Fruit fly (Drosophila melanogaster) whole organism, adult: ENCODE results near the gene CG8675.

Experiments used
- CG11617 ChIP-seq: fragments of 200-800 bp; sonication (Bioruptor generic); optimal IDR thresholded peaks from 2 replicates; lab custom pipeline; 2017; ENCODE audit warnings: mild to moderate bottlenecking, missing biosample characterization, missing genetic modification reagents, missing genetic modification characterization
- CG14711 ChIP-seq: fragments of 200-800 bp; sonication (Bioruptor generic); optimal IDR thresholded peaks from 2 replicates; lab custom pipeline; 2018; ENCODE audit warnings: missing biosample characterization, mild to moderate bottlenecking, missing genetic modification characterization, moderate library complexity
- CG33017 ChIP-seq: fragments of 200-800 bp; sonication (Bioruptor generic); optimal IDR thresholded peaks from 2 replicates; lab custom pipeline; 2018; ENCODE audit warnings: missing biosample characterization, mild to moderate bottlenecking, missing genetic modification characterization, moderate library complexity
- CG7045 ChIP-seq: fragments of 200-800 bp; sonication (Bioruptor generic); optimal IDR thresholded peaks from 2 replicates; lab custom pipeline; 2017; ENCODE audit warnings: missing biosample characterization, mild to moderate bottlenecking, missing genetic modification characterization
- Clk ChIP-seq: fragments of 200-800 bp; sonication (Bioruptor generic); optimal IDR thresholded peaks from 2 replicates; lab custom pipeline; 2017; ENCODE audit warnings: missing biosample characterization, missing genetic modification characterization
- Crg-1 ChIP-seq: fragments of 200-800 bp; sonication (Bioruptor generic); optimal IDR thresholded peaks from 2 replicates; lab custom pipeline; 2016; ENCODE audit warnings: missing biosample characterization, missing genetic modification characterization
- Hr96 ChIP-seq: fragments of 200-800 bp; sonication (Bioruptor generic); optimal IDR thresholded peaks from 2 replicates; lab custom pipeline; 2016; ENCODE audit warnings: missing biosample characterization, missing genetic modification characterization
- pad ChIP-seq: fragments of 200-800 bp; sonication (Bioruptor generic); optimal IDR thresholded peaks from 3 replicates; lab custom pipeline; 2017; ENCODE audit warnings: missing biosample characterization, missing genetic modification characterization, mild to moderate bottlenecking, moderate library complexity, missing genetic modification reagents

- no peak for TF ChIP-seq CG7045 (GFP tag; lab: Kevin White, UChicago)
- no peak for TF ChIP-seq Hr96 (GFP tag; lab: Kevin White, UChicago)
- no peak for TF ChIP-seq Crg-1 (GFP tag; lab: Kevin White, UChicago)
- TF ChIP-seq CG11617 = no peak
- TF ChIP-seq CG14711 = no peak
- TF ChIP-seq pad (GFP tag; lab: Kevin White, UChicago) = no peak
- TF ChIP-seq Clk (GFP tag; lab: Kevin White, UChicago) = no peak
- no peak for TF ChIP-seq CG33017 (tag; lab: Kevin White, UChicago)
Observed at dm6 chrX:17232642-17233041, 16.7 kb downstream of the CG8675 start, which contains the start of gene f.
